Worm (Caenorhabditis elegans): Measurements from ENCODE around the gene nuo-5.

ce11 chrV:2697693-2698092, 1.1 kb upstream of the nuo-5 start:
- TF ChIP-seq flt-1 (GFP tag; IDR thresholded peaks at IDR 0.05) (0 out of 2 replicates have a peak, but pooled peaks have one; percentile 58), ztf-23 (GFP tag; IDR thresholded peaks at IDR 0.05) (no peak), ztf-29 (GFP tag; IDR thresholded peaks at IDR 0.05) (no peak)
